Fruit fly (Drosophila melanogaster) whole organism, wandering third instar larva: ENCODE results near the gene CG5810.

Experiments
- Abd-B ChIP-seq: fragments of >200 bp; optimal IDR thresholded peaks from 2 replicates; lab custom pipeline; 2017; ENCODE audit warnings: missing biosample characterization, missing genetic modification characterization
- CG32264 ChIP-seq: fragments of 200-800 bp; sonication (Bioruptor generic); optimal IDR thresholded peaks from 2 replicates; lab custom pipeline; 2016; ENCODE audit warnings: missing biosample characterization, missing genetic modification characterization
- CG9705 ChIP-seq: fragments of 200-800 bp; sonication (Bioruptor generic); optimal IDR thresholded peaks from 2 replicates; lab custom pipeline; 2018; ENCODE audit warnings: missing biosample characterization, mild to moderate bottlenecking, missing genetic modification characterization
- CrebA ChIP-seq: fragments of 200-800 bp; sonication (Bioruptor generic); optimal IDR thresholded peaks from 2 replicates; lab custom pipeline; 2016; ENCODE audit warnings: missing biosample characterization, mild to moderate bottlenecking, missing genetic modification characterization, borderline replicate concordance
- Dfd ChIP-seq: fragments of >200 bp; optimal IDR thresholded peaks from 2 replicates; lab custom pipeline; 2017; ENCODE audit warnings: missing biosample characterization, missing genetic modification characterization
- Dif ChIP-seq: fragments of 200-275, 200-300 bp; sonication (Bioruptor generic); optimal IDR thresholded peaks from 2 replicates; lab custom pipeline; 2018; ENCODE audit warnings: missing biosample characterization, missing genetic modification characterization; ENCODE audit not compliant: partially characterized antibody
- HLH106 ChIP-seq: fragments of 200-800 bp; optimal IDR thresholded peaks from 3 replicates; lab custom pipeline; 2019; ENCODE audit warnings: missing biosample characterization, mild to moderate bottlenecking, missing genetic modification characterization, moderate library complexity
- Hnf4 ChIP-seq: fragments of 200-800 bp; sonication (Bioruptor generic); optimal IDR thresholded peaks from 2 replicates; lab custom pipeline; 2016; ENCODE audit warnings: missing biosample characterization, mild to moderate bottlenecking, missing genetic modification characterization
- Hr78 ChIP-seq: fragments of >200 bp; optimal IDR thresholded peaks from 2 replicates; lab custom pipeline; 2017; ENCODE audit warnings: missing biosample characterization, missing genetic modification characterization
- Hr83 ChIP-seq: fragments of 200-300 bp; sonication (Bioruptor generic); optimal IDR thresholded peaks from 2 replicates; lab custom pipeline; 2016; ENCODE audit warnings: missing biosample characterization, mild to moderate bottlenecking, missing genetic modification characterization, moderate library complexity; ENCODE audit not compliant: poor library complexity, severe bottlenecking
- Jra ChIP-seq: sonication (Bioruptor generic); optimal IDR thresholded peaks from 2 replicates; lab custom pipeline; 2016; ENCODE audit warnings: missing biosample characterization, missing genetic modification characterization
- Mio ChIP-seq: sonication (Bioruptor generic); optimal IDR thresholded peaks from 2 replicates; lab custom pipeline; 2016; ENCODE audit warnings: missing biosample characterization, missing genetic modification characterization
- Myc ChIP-seq: fragments of >200 bp; optimal IDR thresholded peaks from 2 replicates; lab custom pipeline; 2017
- N ChIP-seq: fragments of >200 bp; optimal IDR thresholded peaks from 2 replicates; lab custom pipeline; 2018; ENCODE audit warnings: missing biosample characterization, missing external identifiers, missing genetic modification characterization
- OdsH ChIP-seq: fragments of 200-800 bp; sonication (Bioruptor generic); optimal IDR thresholded peaks from 2 replicates; lab custom pipeline; 2016; ENCODE audit warnings: missing biosample characterization, mild to moderate bottlenecking, missing genetic modification characterization
- Rel ChIP-seq, 2 experiments: fragments of 200-800 bp; sonication (Bioruptor generic) in 1 of 2; optimal IDR thresholded peaks; 2 replicates in 1 of 2; 3 replicates in 1 of 2; lab custom pipeline; 2016 to 2019; ENCODE audit warnings: mild to moderate bottlenecking in 2 of 2, missing biosample characterization in 2 of 2, missing genetic modification characterization in 2 of 2, moderate library complexity in 1 of 2
- Sp1 ChIP-seq: fragments of 200-800 bp; sonication (Bioruptor generic); optimal IDR thresholded peaks from 3 replicates; lab custom pipeline; 2019; ENCODE audit warnings: missing biosample characterization, mild to moderate bottlenecking, missing genetic modification characterization, moderate library complexity
- Vsx2 ChIP-seq: fragments of 200-300, 225-300 bp; sonication (Bioruptor generic); optimal IDR thresholded peaks from 2 replicates; lab custom pipeline; 2018; ENCODE audit warnings: missing biosample characterization, missing genetic modification characterization; ENCODE audit not compliant: partially characterized antibody
- br ChIP-seq: fragments of 200-800 bp; sonication (Bioruptor generic); optimal IDR thresholded peaks from 2 replicates; lab custom pipeline; 2016; ENCODE audit warnings: missing biosample characterization, missing genetic modification characterization
- brk ChIP-seq: fragments of 200-800 bp; sonication (Bioruptor generic); optimal IDR thresholded peaks from 2 replicates; lab custom pipeline; 2016; ENCODE audit warnings: missing biosample characterization, mild to moderate bottlenecking, missing genetic modification characterization
- dl ChIP-seq, 2 experiments: fragments of 175-275, 200-275 bp in 1 of 2; fragments of 200-275 bp in 1 of 2; sonication (Bioruptor generic); optimal IDR thresholded peaks; lab custom pipeline; 2018; ENCODE audit warnings: mild to moderate bottlenecking in 2 of 2, missing biosample characterization in 2 of 2, missing genetic modification characterization in 2 of 2, moderate library complexity in 2 of 2; ENCODE audit not compliant: partially characterized antibody in 2 of 2, insufficient read depth in 1 of 2
- dmrt93B ChIP-seq: fragments of 200-800 bp; sonication (Bioruptor generic); optimal IDR thresholded peaks from 2 replicates; lab custom pipeline; 2018; ENCODE audit warnings: missing biosample characterization, mild to moderate bottlenecking, missing genetic modification characterization
- dsf ChIP-seq: sonication (Bioruptor generic); optimal IDR thresholded peaks from 2 replicates; lab custom pipeline; 2016; ENCODE audit warnings: missing biosample characterization, missing genetic modification characterization, borderline replicate concordance
- ey ChIP-seq: fragments of 200-800 bp; sonication (Bioruptor generic); optimal IDR thresholded peaks from 2 replicates; lab custom pipeline; 2016; ENCODE audit warnings: missing biosample characterization, missing genetic modification characterization
- foxo ChIP-seq, 2 experiments: fragments of 200-800 bp; sonication (Bioruptor generic); optimal IDR thresholded peaks; 2 replicates in 1 of 2; 3 replicates in 1 of 2; lab custom pipeline; 2016 to 2017; ENCODE audit warnings: missing biosample characterization in 2 of 2, missing genetic modification characterization in 2 of 2
- fru ChIP-seq: fragments of 200-800 bp; sonication (Bioruptor generic); optimal IDR thresholded peaks from 3 replicates; lab custom pipeline; 2016; ENCODE audit warnings: missing biosample characterization, mild to moderate bottlenecking, missing genetic modification characterization
- h ChIP-seq: fragments of 200-800 bp; sonication (Bioruptor generic); optimal IDR thresholded peaks from 3 replicates; lab custom pipeline; 2016; ENCODE audit warnings: missing biosample characterization, mild to moderate bottlenecking, missing genetic modification characterization
- jim ChIP-seq: fragments of 175-275, 200-325 bp; sonication (Bioruptor generic); optimal IDR thresholded peaks from 2 replicates; lab custom pipeline; 2016; ENCODE audit warnings: missing biosample characterization, mild to moderate bottlenecking, missing genetic modification characterization
- lola ChIP-seq: fragments of >200 bp; optimal IDR thresholded peaks from 2 replicates; lab custom pipeline; 2017; ENCODE audit warnings: missing biosample characterization, missing genetic modification characterization
- pan ChIP-seq: fragments of >200 bp; optimal IDR thresholded peaks from 2 replicates; lab custom pipeline; 2017
- psq ChIP-seq: fragments of 200-800 bp; sonication (Bioruptor generic); optimal IDR thresholded peaks from 3 replicates; lab custom pipeline; 2017; ENCODE audit warnings: missing biosample characterization, mild to moderate bottlenecking, missing genetic modification characterization, moderate library complexity
- rgr ChIP-seq: fragments of 200-800 bp; sonication (Bioruptor generic); optimal IDR thresholded peaks from 3 replicates; lab custom pipeline; 2016; ENCODE audit warnings: missing biosample characterization, mild to moderate bottlenecking, missing genetic modification characterization
- sage ChIP-seq: fragments of 200-800 bp; sonication (Bioruptor generic); optimal IDR thresholded peaks from 2 replicates; lab custom pipeline; 2016; ENCODE audit warnings: missing biosample characterization, mild to moderate bottlenecking, missing genetic modification characterization
- sv ChIP-seq: fragments of 200-800 bp; sonication (Bioruptor generic); optimal IDR thresholded peaks from 3 replicates; lab custom pipeline; 2016; ENCODE audit warnings: missing biosample characterization, missing genetic modification characterization
- tai ChIP-seq: sonication (Bioruptor generic); optimal IDR thresholded peaks from 2 replicates; lab custom pipeline; 2016; ENCODE audit warnings: missing biosample characterization, missing genetic modification characterization
- usp ChIP-seq: fragments of >200 bp; optimal IDR thresholded peaks from 2 replicates; lab custom pipeline; 2017; ENCODE audit warnings: missing biosample characterization, missing genetic modification characterization
- woc ChIP-seq: sonication (Bioruptor generic); optimal IDR thresholded peaks from 2 replicates; lab custom pipeline; 2016; ENCODE audit warnings: missing biosample characterization, mild to moderate bottlenecking, missing genetic modification characterization

Gene CG5810

dm6 chr3R:21181957-21182356, 18.4 kb downstream of the CG5810 start:
- TF ChIP-seq usp (no peak), tai (GFP tag; lab: Kevin White, UChicago) (no peak), dl (GFP tag; optimal IDR thresholded peaks at IDR 0.05; lab: Kevin White, UChicago; ENCODE audit: insufficient read depth in 1 of 2, partially characterized antibody in 2 of 2) (no peak), sage (GFP tag; lab: Kevin White, UChicago) (no peak), dmrt93B (no peak), Rel (GFP tag; optimal IDR thresholded peaks at IDR 0.05; lab: Kevin White, UChicago) (no peak), Rel (tag; optimal IDR thresholded peaks at IDR 0.05; lab: Kevin White, UChicago) (no peak), ey (GFP tag; lab: Kevin White, UChicago) (no peak), Dif (GFP tag; lab: Kevin White, UChicago) (no peak), OdsH (no peak), psq (no peak), HLH106 (tag; lab: Kevin White, UChicago) (no peak), pan (lab: Kevin White, UChicago) (no peak), brk (no peak), jim (GFP tag; lab: Kevin White, UChicago) (no peak), fru (no peak), h (GFP tag; lab: Kevin White, UChicago) (no peak), Abd-B (GFP tag; lab: Kevin White, UChicago) (no peak), woc (no peak)
- TF ChIP-seq, all 38 proteins: peak for 0

dm6 chr3R:21184373-21185132, 21.0 kb downstream of the CG5810 start:
- TF ChIP-seq Dfd (GFP tag; lab: Kevin White, UChicago), result no peak
- TF ChIP-seq CrebA (GFP tag; lab: Kevin White, UChicago), result no peak
- peak; percentile 4 for TF ChIP-seq sv
- no peak for TF ChIP-seq pan (lab: Kevin White, UChicago)
- peak in 1 of 2 experiments; percentile 43 for TF ChIP-seq foxo (GFP tag; optimal IDR thresholded peaks at IDR 0.05; lab: Kevin White, UChicago)
- no peak for TF ChIP-seq psq
- peak; percentile 30 for TF ChIP-seq Myc
- TF ChIP-seq HLH106 (tag; lab: Kevin White, UChicago), result peak; percentile 44
- TF ChIP-seq ey (GFP tag; lab: Kevin White, UChicago), result no peak
- peak; percentile 65 for TF ChIP-seq N
- TF ChIP-seq fru, result peak; percentile 38
- peak; percentile 20 for TF ChIP-seq CG9705 (GFP tag; lab: Kevin White, UChicago)
- TF ChIP-seq woc, result no peak
- peak; percentile 23 for TF ChIP-seq Hnf4 (GFP tag; lab: Kevin White, UChicago)
- peak; percentile 15 for TF ChIP-seq dmrt93B
- TF ChIP-seq Hr83, result peak; percentile 12
- peak; percentile 11 for TF ChIP-seq OdsH
- TF ChIP-seq Dif (GFP tag; lab: Kevin White, UChicago), result no peak
- TF ChIP-seq Jra (GFP tag; lab: Kevin White, UChicago), result no peak
- peak; percentile 22 for TF ChIP-seq h (GFP tag; lab: Kevin White, UChicago)
- no peak for TF ChIP-seq Rel (GFP tag; optimal IDR thresholded peaks at IDR 0.05; lab: Kevin White, UChicago)
- TF ChIP-seq Rel (tag; optimal IDR thresholded peaks at IDR 0.05; lab: Kevin White, UChicago), result no peak
- peak; percentile 14 for TF ChIP-seq Vsx2 (GFP tag; lab: Kevin White, UChicago)
- TF ChIP-seq CG32264 (GFP tag; lab: Kevin White, UChicago), result no peak
- TF ChIP-seq Sp1 (GFP tag; lab: Kevin White, UChicago), result peak; percentile 9
- no peak for TF ChIP-seq tai (GFP tag; lab: Kevin White, UChicago)
- no peak for TF ChIP-seq lola (GFP tag; lab: Kevin White, UChicago)
- no peak for TF ChIP-seq dl (GFP tag; optimal IDR thresholded peaks at IDR 0.05; lab: Kevin White, UChicago; ENCODE audit: insufficient read depth in 1 of 2, partially characterized antibody in 2 of 2)
- no peak for TF ChIP-seq jim (GFP tag; lab: Kevin White, UChicago)
- no peak for TF ChIP-seq Abd-B (GFP tag; lab: Kevin White, UChicago)
- no peak for TF ChIP-seq Mio (GFP tag; lab: Kevin White, UChicago)
- no peak for TF ChIP-seq br (GFP tag; lab: Kevin White, UChicago)
- no peak for TF ChIP-seq dsf
- peak; percentile 47 for TF ChIP-seq rgr (GFP tag; lab: Kevin White, UChicago)
- no peak for TF ChIP-seq sage (GFP tag; lab: Kevin White, UChicago)
- TF ChIP-seq brk, result no peak
- TF ChIP-seq Hr78 (GFP tag; lab: Kevin White, UChicago), result no peak
